Worm (Caenorhabditis elegans): ENCODE measurements around the gene T07G12.4.

DNA sequence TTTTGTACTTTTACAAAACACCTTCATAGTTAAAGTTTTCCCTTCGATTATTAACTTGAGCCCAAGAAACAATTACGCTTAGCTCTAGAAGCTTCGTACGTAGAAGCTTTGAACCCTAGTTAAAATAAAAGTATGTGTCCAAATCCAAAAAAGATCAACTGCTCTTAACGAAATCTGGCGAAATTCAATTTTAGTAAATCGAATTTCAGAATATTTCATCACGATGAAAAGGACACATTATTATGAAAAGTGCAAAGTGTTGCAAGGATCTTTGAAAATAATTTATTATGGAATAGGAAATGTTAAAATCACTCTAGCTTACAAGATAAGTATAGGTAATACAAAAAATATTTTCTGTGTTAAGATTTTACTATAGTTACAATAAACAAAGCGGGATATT, 26.8 kb upstream of the T07G12.4 start:
- no peak for TF ChIP-seq unc-62 (GFP tag; optimal IDR thresholded peaks at IDR 0.05)
- no peak for TF ChIP-seq nhr-71 (tag; optimal IDR thresholded peaks at IDR 0.05)
- no peak for TF ChIP-seq pqm-1 (tag; optimal IDR thresholded peaks at IDR 0.05)
- no peak for TF ChIP-seq snu-23 (GFP tag; optimal IDR thresholded peaks at IDR 0.05)
- TF ChIP-seq ceh-63 (GFP tag; optimal IDR thresholded peaks at IDR 0.05): no peak
- TF ChIP-seq lin-15B (tag; optimal IDR thresholded peaks at IDR 0.05): no peak
- peak; percentile 28 for TF ChIP-seq ces-1 (GFP tag; optimal IDR thresholded peaks at IDR 0.05)
- TF ChIP-seq nhr-47 (tag; optimal IDR thresholded peaks at IDR 0.05): no peak
- TF ChIP-seq lir-3 (tag; optimal IDR thresholded peaks at IDR 0.05; ENCODE audit: poor library complexity): no peak
- TF ChIP-seq elt-2 (tag; optimal IDR thresholded peaks at IDR 0.05): no peak
- no peak for TF ChIP-seq ceh-82 (tag; optimal IDR thresholded peaks at IDR 0.05)
- TF ChIP-seq elt-3 (tag; optimal IDR thresholded peaks at IDR 0.05): no peak
- TF ChIP-seq nhr-11 (tag; optimal IDR thresholded peaks at IDR 0.05): no peak

Measured in whole organism, L1 larva.